Worm (Caenorhabditis elegans) whole organism, L1 larva: Measurements from ENCODE around the gene scl-5.

ENCODE experiments used
- C16A3.4 ChIP-seq: fragments of 150-350 bp; optimal IDR thresholded peaks from 2 replicates; lab custom pipeline; 2014; ENCODE audit warnings: missing biosample characterization, missing genetic modification characterization
- C34B4.2 ChIP-seq: sonication (generic microtip); optimal IDR thresholded peaks from 2 replicates; lab custom pipeline; 2017; ENCODE audit warnings: mild to moderate bottlenecking, missing genetic modification characterization, missing compliant biosample characterization
- Y116A8C.19 ChIP-seq: sonication (generic microtip); optimal IDR thresholded peaks from 2 replicates; lab custom pipeline; 2016; ENCODE audit warnings: missing compliant biosample characterization, missing genetic modification characterization, borderline replicate concordance
- alr-1 ChIP-seq: fragments of 200-800 bp; sonication (Bioruptor generic); optimal IDR thresholded peaks from 2 replicates; lab custom pipeline; 2018; ENCODE audit warnings: borderline replicate concordance, mild to moderate bottlenecking, missing genetic modification characterization, missing compliant biosample characterization
- aly-2 ChIP-seq: fragments of 150-350 bp; optimal IDR thresholded peaks from 2 replicates; lab custom pipeline; 2014; ENCODE audit warnings: missing biosample characterization, missing genetic modification characterization
- ama-1 ChIP-seq: fragments of 150-350 bp; optimal IDR thresholded peaks from 2 replicates; lab custom pipeline; 2014
- blmp-1 ChIP-seq: fragments of 150-350 bp; optimal IDR thresholded peaks from 2 replicates; lab custom pipeline; 2014; ENCODE audit warnings: missing biosample characterization, missing genetic modification characterization
- ceh-8 ChIP-seq: fragments of 200-800 bp; sonication (Bioruptor generic); optimal IDR thresholded peaks from 2 replicates; lab custom pipeline; 2018; ENCODE audit warnings: mild to moderate bottlenecking, missing genetic modification characterization, moderate library complexity, missing compliant biosample characterization
- ceh-82 ChIP-seq, 3 experiments: fragments of 150-350 bp in 1 of 3; sonication (generic microtip) in 2 of 3; optimal IDR thresholded peaks; 2 replicates each; lab custom pipeline; 2014 to 2017; ENCODE audit warnings: missing biosample characterization in 3 of 3, missing genetic modification characterization in 3 of 3
- ceh-88 ChIP-seq: fragments of 200-800 bp; sonication (Bioruptor generic); IDR thresholded peaks from 2 replicates; pipeline ENCODE4 v1.3.6; 2022; ENCODE audit warnings: missing genetic modification characterization, missing compliant biosample characterization
- dpl-1 ChIP-seq, 3 experiments: fragments of 150-350 bp in 2 of 3; sonication (generic microtip) in 1 of 3; optimal IDR thresholded peaks; 2 replicates each; lab custom pipeline; 2014 to 2017; ENCODE audit warnings: missing biosample characterization in 3 of 3, missing genetic modification characterization in 3 of 3, missing genetic modification reagents in 3 of 3
- efl-3 ChIP-seq: fragments of 200-800 bp; sonication (Bioruptor generic); optimal IDR thresholded peaks from 2 replicates; lab custom pipeline; 2018; ENCODE audit warnings: mild to moderate bottlenecking, missing genetic modification characterization, missing compliant biosample characterization
- egl-27 ChIP-seq, 2 experiments: fragments of 150-350 bp in 1 of 2; sonication (generic microtip); optimal IDR thresholded peaks; 3 replicates each; lab custom pipeline; 2017 to 2018; ENCODE audit warnings: missing biosample characterization in 2 of 2, missing genetic modification characterization in 2 of 2, missing genetic modification reagents in 2 of 2
- elt-2 ChIP-seq: sonication (generic microtip); optimal IDR thresholded peaks from 2 replicates; lab custom pipeline; 2016; ENCODE audit warnings: missing genetic modification characterization, mild to moderate bottlenecking, inconsistent platforms, missing compliant biosample characterization, missing genetic modification reagents
- fkh-10 ChIP-seq: sonication (generic microtip); optimal IDR thresholded peaks from 2 replicates; lab custom pipeline; 2017; ENCODE audit warnings: missing biosample characterization, missing genetic modification reagents, missing genetic modification characterization
- fkh-4 ChIP-seq: sonication (generic microtip); optimal IDR thresholded peaks from 2 replicates; lab custom pipeline; 2016; ENCODE audit warnings: missing compliant biosample characterization, missing genetic modification characterization, borderline replicate concordance
- fkh-8 ChIP-seq: sonication (generic microtip); optimal IDR thresholded peaks from 2 replicates; lab custom pipeline; 2016; ENCODE audit warnings: mild to moderate bottlenecking, missing genetic modification characterization, missing compliant biosample characterization
- fos-1 ChIP-seq: fragments of 150-350 bp; optimal IDR thresholded peaks from 2 replicates; lab custom pipeline; 2014; ENCODE audit warnings: missing biosample characterization, missing genetic modification characterization
- grh-1 ChIP-seq: fragments of 200-800 bp; sonication (Bioruptor generic); IDR thresholded peaks from 2 replicates; pipeline ENCODE4 v1.3.6; 2022; ENCODE audit warnings: missing genetic modification reagents, missing genetic modification characterization, missing compliant biosample characterization
- hlh-4 ChIP-seq: sonication (generic microtip); optimal IDR thresholded peaks from 2 replicates; lab custom pipeline; 2016; ENCODE audit warnings: mild to moderate bottlenecking, missing genetic modification characterization, missing compliant biosample characterization
- isw-1 ChIP-seq: fragments of 200-800 bp; sonication (Bioruptor generic); IDR thresholded peaks from 2 replicates; pipeline ENCODE4 v1.3.6; 2022; ENCODE audit warnings: missing genetic modification characterization, missing compliant biosample characterization
- jun-1 ChIP-seq: fragments of 150-350 bp; optimal IDR thresholded peaks from 2 replicates; lab custom pipeline; 2014; ENCODE audit warnings: missing biosample characterization, missing genetic modification reagents, missing genetic modification characterization
- lin-14 ChIP-seq: fragments of 200-800 bp; sonication (Bioruptor generic); optimal IDR thresholded peaks from 2 replicates; lab custom pipeline; 2018; ENCODE audit warnings: mild to moderate bottlenecking, missing genetic modification characterization, moderate library complexity, missing compliant biosample characterization
- lin-35 ChIP-seq, 2 experiments: fragments of 150-350 bp; optimal IDR thresholded peaks; 2 replicates each; lab custom pipeline; 2014; ENCODE audit warnings: missing biosample characterization in 2 of 2, missing genetic modification characterization in 2 of 2, missing genetic modification reagents in 2 of 2
- lir-3 ChIP-seq: sonication (generic microtip); optimal IDR thresholded peaks from 2 replicates; lab custom pipeline; 2016; ENCODE audit warnings: mild to moderate bottlenecking, missing genetic modification characterization, moderate library complexity, missing compliant biosample characterization; ENCODE audit not compliant: poor library complexity
- lsy-2 ChIP-seq, 2 experiments: fragments of 150-350 bp; optimal IDR thresholded peaks; 2 replicates each; lab custom pipeline; 2014; ENCODE audit warnings: missing biosample characterization in 2 of 2, missing genetic modification characterization in 2 of 2
- mdl-1 ChIP-seq, 2 experiments: fragments of 150-350 bp; optimal IDR thresholded peaks; 2 replicates each; lab custom pipeline; 2014 to 2017; ENCODE audit warnings: missing biosample characterization in 2 of 2, missing genetic modification characterization in 2 of 2, inconsistent platforms in 1 of 2
- mef-2 ChIP-seq: fragments of 150-350 bp; optimal IDR thresholded peaks from 2 replicates; lab custom pipeline; 2014; ENCODE audit warnings: missing biosample characterization, missing genetic modification characterization
- nhr-11 ChIP-seq: fragments of 150-350 bp; optimal IDR thresholded peaks from 2 replicates; lab custom pipeline; 2014; ENCODE audit warnings: missing biosample characterization, missing genetic modification characterization
- nhr-12 ChIP-seq: sonication (generic microtip); optimal IDR thresholded peaks from 2 replicates; lab custom pipeline; 2017; ENCODE audit warnings: missing biosample characterization, missing genetic modification characterization
- nhr-19 ChIP-seq: fragments of 200-800 bp; sonication (Bioruptor generic); conservative IDR thresholded peaks from 2 replicates; pipeline ENCODE4 v1.3.6; 2022; ENCODE audit warnings: missing genetic modification characterization, missing compliant biosample characterization
- nhr-20 ChIP-seq: sonication (generic microtip); optimal IDR thresholded peaks from 2 replicates; lab custom pipeline; 2016; ENCODE audit warnings: mild to moderate bottlenecking, missing genetic modification characterization, missing compliant biosample characterization
- nhr-47 ChIP-seq: sonication (generic microtip); optimal IDR thresholded peaks from 2 replicates; lab custom pipeline; 2016; ENCODE audit warnings: mild to moderate bottlenecking, missing genetic modification characterization, moderate library complexity, missing compliant biosample characterization
- nhr-71 ChIP-seq: sonication (generic microtip); optimal IDR thresholded peaks from 2 replicates; lab custom pipeline; 2016; ENCODE audit warnings: mild to moderate bottlenecking, missing genetic modification characterization, moderate library complexity, missing compliant biosample characterization
- nhr-76 ChIP-seq: sonication (generic microtip); optimal IDR thresholded peaks from 2 replicates; lab custom pipeline; 2017; ENCODE audit warnings: missing biosample characterization, missing genetic modification characterization
- nhr-77 ChIP-seq: fragments of 150-350 bp; optimal IDR thresholded peaks from 2 replicates; lab custom pipeline; 2014; ENCODE audit warnings: missing biosample characterization, missing genetic modification characterization
- nhr-85 ChIP-seq: sonication (generic microtip); peaks from one replicate; lab custom pipeline; 2016; ENCODE audit warnings: missing genetic modification characterization, inconsistent platforms, missing compliant biosample characterization
- nhr-90 ChIP-seq: sonication (generic microtip); optimal IDR thresholded peaks from 2 replicates; lab custom pipeline; 2016; ENCODE audit warnings: mild to moderate bottlenecking, missing genetic modification characterization, missing compliant biosample characterization; ENCODE audit not compliant: poor library complexity
- pag-3 ChIP-seq: sonication (generic microtip); optimal IDR thresholded peaks from 2 replicates; lab custom pipeline; 2017; ENCODE audit warnings: missing genetic modification characterization, mild to moderate bottlenecking, missing compliant biosample characterization, antibody characterized with exemption, borderline replicate concordance; ENCODE audit not compliant: insufficient read depth
- pax-3 ChIP-seq: fragments of 200-800 bp; sonication (Bioruptor generic); optimal IDR thresholded peaks from 2 replicates; lab custom pipeline; 2018; ENCODE audit warnings: mild to moderate bottlenecking, missing genetic modification characterization, moderate library complexity, missing compliant biosample characterization
- snpc-4 ChIP-seq: fragments of 150-350 bp; optimal IDR thresholded peaks from 2 replicates; lab custom pipeline; 2014; ENCODE audit warnings: missing biosample characterization, missing genetic modification characterization
- snu-23 ChIP-seq: sonication (generic microtip); optimal IDR thresholded peaks from 2 replicates; lab custom pipeline; 2016; ENCODE audit warnings: missing genetic modification characterization, missing compliant biosample characterization
- sup-37 ChIP-seq: fragments of 200-800 bp; sonication (Bioruptor generic); optimal IDR thresholded peaks from 2 replicates; lab custom pipeline; 2018; ENCODE audit warnings: mild to moderate bottlenecking, missing genetic modification characterization, missing compliant biosample characterization
- swsn-7 ChIP-seq: sonication (generic microtip); optimal IDR thresholded peaks from 2 replicates; lab custom pipeline; 2016; ENCODE audit warnings: missing genetic modification characterization, missing compliant biosample characterization
- tlp-1 ChIP-seq: fragments of 150-350 bp; optimal IDR thresholded peaks from 2 replicates; lab custom pipeline; 2014; ENCODE audit warnings: missing biosample characterization, missing genetic modification characterization
- unc-130 ChIP-seq: fragments of 150-350 bp; optimal IDR thresholded peaks from 2 replicates; lab custom pipeline; 2017; ENCODE audit warnings: missing biosample characterization, missing genetic modification characterization, inconsistent platforms
- unc-86 ChIP-seq: sonication (generic microtip); optimal IDR thresholded peaks from 2 replicates; lab custom pipeline; 2016; ENCODE audit warnings: missing genetic modification characterization, missing compliant biosample characterization
- unc-98 ChIP-seq: fragments of 200-800 bp; sonication (Bioruptor generic); IDR thresholded peaks from 2 replicates; pipeline ENCODE4 v1.3.6; 2022; ENCODE audit warnings: missing genetic modification characterization, missing compliant biosample characterization
- vab-15 ChIP-seq: sonication (generic microtip); optimal IDR thresholded peaks from 2 replicates; lab custom pipeline; 2017; ENCODE audit warnings: missing genotype, mild to moderate bottlenecking, missing genetic modification characterization, missing compliant biosample characterization
- zag-1 ChIP-seq: fragments of 150-350 bp; optimal IDR thresholded peaks from 2 replicates; lab custom pipeline; 2014; ENCODE audit warnings: missing biosample characterization, missing genetic modification characterization
- zip-4 ChIP-seq: fragments of 200-800 bp; sonication (Bioruptor generic); optimal IDR thresholded peaks from 2 replicates; lab custom pipeline; 2018; ENCODE audit warnings: mild to moderate bottlenecking, missing genetic modification characterization, moderate library complexity, missing compliant biosample characterization

Gene scl-5

ce11 chrIV:13108430-13108829 lies 44.6 kb downstream of the scl-5 start:
- TF ChIP-seq aly-2 (tag; lab: Kevin White, UChicago): no peak
- peak; percentile 2 for TF ChIP-seq blmp-1 (tag; lab: Kevin White, UChicago)
- no peak for TF ChIP-seq unc-98 (GFP tag; lab: Robert Waterston, UW)

ce11 chrIV:13109751-13110150 lies 45.9 kb downstream of the scl-5 start, which contains the start of gene best-1:
TSS of gene best-1 (minus strand) at chrIV:13109779.
- TF ChIP-seq mdl-1 (tag; optimal IDR thresholded peaks at IDR 0.05; lab: Kevin White, UChicago): peak in 1 of 2 experiments; percentile 49
- TF ChIP-seq hlh-4 (tag; lab: Kevin White, UChicago): no peak
- TF ChIP-seq mef-2 (tag; lab: Kevin White, UChicago): no peak
- no peak for TF ChIP-seq grh-1
- no peak for TF ChIP-seq lin-35 (GFP tag; optimal IDR thresholded peaks at IDR 0.05; lab: Kevin White, UChicago)
- TF ChIP-seq ama-1 (lab: Kevin White, UChicago): no peak
- TF ChIP-seq sup-37: no peak
- TF ChIP-seq nhr-11 (tag; lab: Kevin White, UChicago): no peak
- TF ChIP-seq zip-4: no peak
- no peak for TF ChIP-seq vab-15 (tag; lab: Kevin White, UChicago)
- TF ChIP-seq C16A3.4: no peak
- TF ChIP-seq dpl-1 (GFP tag; optimal IDR thresholded peaks at IDR 0.05; lab: Kevin White, UChicago): no peak
- peak; percentile 45 for TF ChIP-seq nhr-71
- no peak for TF ChIP-seq nhr-77 (tag; lab: Kevin White, UChicago)
- peak in 1 of 2 experiments; percentile 54 for TF ChIP-seq lsy-2 (tag; optimal IDR thresholded peaks at IDR 0.05; lab: Kevin White, UChicago)
- TF ChIP-seq pag-3 (tag; lab: Kevin White, UChicago): no peak
- TF ChIP-seq fkh-10 (GFP tag; lab: Kevin White, UChicago): no peak
- peak; percentile 25 for TF ChIP-seq snu-23 (GFP tag; lab: Kevin White, UChicago)
- no peak for TF ChIP-seq fkh-4 (tag; lab: Kevin White, UChicago)
- TF ChIP-seq swsn-7: no peak
- peak; percentile 64 for TF ChIP-seq nhr-20 (tag; lab: Kevin White, UChicago)
- no peak for TF ChIP-seq nhr-47 (tag; lab: Kevin White, UChicago)
- TF ChIP-seq ceh-8: no peak
- peak; percentile 22 for TF ChIP-seq unc-130 (tag; lab: Kevin White, UChicago)
- TF ChIP-seq alr-1 (tag; lab: Kevin White, UChicago): no peak
- no peak for TF ChIP-seq Y116A8C.19
- no peak for TF ChIP-seq efl-3 (GFP tag; lab: Kevin White, UChicago)
- no peak for TF ChIP-seq unc-86 (tag; lab: Kevin White, UChicago)
- no peak for TF ChIP-seq fos-1 (tag; lab: Kevin White, UChicago)
- TF ChIP-seq pax-3 (tag; lab: Kevin White, UChicago): no peak
- TF ChIP-seq nhr-90 (tag; lab: Kevin White, UChicago): peak; percentile 55
- no peak for TF ChIP-seq nhr-76 (tag; lab: Kevin White, UChicago)
- TF ChIP-seq ceh-82 (tag; optimal IDR thresholded peaks at IDR 0.05; lab: Kevin White, UChicago): no peak
- TF ChIP-seq C34B4.2 (tag; lab: Kevin White, UChicago): no peak
- TF ChIP-seq elt-2 (tag; lab: Kevin White, UChicago): no peak
- TF ChIP-seq tlp-1 (tag; lab: Kevin White, UChicago): no peak
- TF ChIP-seq nhr-19 (GFP tag; lab: Robert Waterston, UW): peak; percentile 46; the same call in 1 of the 2 replicates
- no peak for TF ChIP-seq egl-27 (tag; optimal IDR thresholded peaks at IDR 0.05; lab: Kevin White, UChicago)
- no peak for TF ChIP-seq nhr-12 (tag; lab: Kevin White, UChicago)
- no peak for TF ChIP-seq fkh-8
- peak; percentile 73 for TF ChIP-seq blmp-1 (tag; lab: Kevin White, UChicago)
- TF ChIP-seq lir-3: no peak
- peak; percentile 67 for TF ChIP-seq nhr-85 (tag; lab: Kevin White, UChicago)
- TF ChIP-seq isw-1 (GFP tag; lab: Robert Waterston, UW): no peak
- TF ChIP-seq snpc-4 (tag; lab: Kevin White, UChicago): no peak
- TF ChIP-seq jun-1 (tag; lab: Kevin White, UChicago): no peak
- no peak for TF ChIP-seq zag-1
- no peak for TF ChIP-seq ceh-88 (GFP tag; lab: Robert Waterston, UW)
- no peak for TF ChIP-seq lin-14 (GFP tag; lab: Kevin White, UChicago)
